Worm (Caenorhabditis elegans): ENCODE results near the gene nmt-1.

DNA sequence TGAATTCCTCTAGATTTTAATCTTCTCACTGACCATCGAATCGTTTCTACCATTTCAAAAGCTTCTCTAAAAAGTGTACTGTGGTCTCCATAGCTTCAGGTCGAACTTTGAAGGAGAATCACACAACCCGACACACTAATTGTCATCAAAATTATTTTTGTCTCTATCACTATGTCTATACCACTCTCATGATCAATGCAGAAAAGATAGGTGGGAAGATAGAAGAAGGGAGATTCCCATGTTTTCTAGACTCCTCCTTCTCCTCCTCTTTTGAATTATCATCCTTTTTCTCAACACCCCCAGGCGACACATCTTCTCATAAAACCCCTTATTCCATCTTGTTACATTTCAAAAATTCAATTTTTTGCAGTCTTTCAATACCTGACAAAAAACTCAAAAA is 29.8 kb upstream of the nmt-1 start, which contains the start of gene Y42G9A.3:
- TF ChIP-seq hlh-11 (tag; optimal IDR thresholded peaks at IDR 0.05), result no peak
- no peak for TF ChIP-seq dmd-9 (GFP tag; IDR thresholded peaks at IDR 0.05)
- no peak for TF ChIP-seq nhr-25 (tag; optimal IDR thresholded peaks at IDR 0.05; ENCODE audit: borderline replicate concordance, insufficient read depth)
- TF ChIP-seq lir-3 (tag; optimal IDR thresholded peaks at IDR 0.05), result no peak
- no peak for TF ChIP-seq saeg-2 (GFP tag; IDR thresholded peaks at IDR 0.05)
- TF ChIP-seq nhr-28 (tag; optimal IDR thresholded peaks at IDR 0.05), result peak; percentile 53
- no peak for TF ChIP-seq mep-1 (tag; optimal IDR thresholded peaks at IDR 0.05)
